Worm (Caenorhabditis elegans): ENCODE data around the gene gcy-20.

Gene gcy-20

DNA sequence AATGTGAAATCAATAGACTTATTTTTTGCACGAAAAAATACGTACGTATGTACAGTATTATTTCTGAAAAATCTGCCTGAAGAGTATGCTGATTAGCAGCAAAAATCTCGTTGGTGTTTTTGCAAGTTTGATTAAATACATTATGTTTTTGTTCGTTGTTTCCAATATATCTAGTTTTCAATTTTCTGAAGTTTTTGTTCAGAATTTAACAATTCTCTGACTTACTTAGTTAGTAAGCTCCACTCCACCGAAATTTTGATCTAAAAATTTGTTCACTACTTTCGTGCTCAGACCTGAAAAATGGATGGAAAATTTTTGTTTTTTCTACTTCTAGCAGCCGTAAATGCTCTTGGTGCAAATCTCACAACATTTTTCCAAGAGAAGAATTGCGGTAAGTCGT lies 48.7 kb downstream of the gcy-20 start, which contains the start of gene irld-26:
TSS of gene irld-26 (plus strand) at position 301 of the 400 bp plus-strand sequence.
- TF ChIP-seq ceh-36 (tag; optimal IDR thresholded peaks at IDR 0.05): no peak
- TF ChIP-seq ceh-13 (GFP tag; optimal IDR thresholded peaks at IDR 0.05): no peak
- no peak for TF ChIP-seq hmg-4 (GFP tag; optimal IDR thresholded peaks at IDR 0.05)
- no peak for TF ChIP-seq hmbx-1 (tag; optimal IDR thresholded peaks at IDR 0.05)
- no peak for TF ChIP-seq tbx-37 (GFP tag; conservative IDR thresholded peaks at IDR 0.05)
- TF ChIP-seq scrt-1 (GFP tag; IDR thresholded peaks at IDR 0.05): no peak
- no peak for TF ChIP-seq flt-1 (GFP tag; IDR thresholded peaks at IDR 0.05)
- no peak for TF ChIP-seq sea-1 (GFP tag; conservative IDR thresholded peaks at IDR 0.05)

DNA sequence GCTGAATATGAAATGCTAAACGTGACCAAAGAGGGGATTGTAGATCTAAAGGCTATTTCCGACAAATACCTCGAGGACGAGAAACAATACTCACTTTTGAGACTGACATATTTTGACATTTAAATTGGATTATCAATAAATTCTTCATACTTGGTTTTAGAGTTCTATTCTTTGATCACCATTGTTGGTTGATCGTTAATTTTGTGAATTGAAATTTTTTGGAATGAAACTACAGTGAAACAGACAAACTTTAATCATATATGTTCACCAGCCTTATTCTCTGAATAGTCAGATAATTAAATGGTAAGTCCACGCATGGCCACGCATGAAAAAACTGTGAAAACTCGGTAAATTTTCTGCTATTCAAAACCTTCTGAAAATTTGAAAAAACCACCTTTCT lies 51.0 kb downstream of the gcy-20 start, which contains the start of gene F11A5.18:
TSS of gene F11A5.18 (plus strand) at position 301 of the 400 bp plus-strand sequence.
- no peak for TF ChIP-seq tra-4 (tag; optimal IDR thresholded peaks at IDR 0.05)
- TF ChIP-seq tbx-37 (GFP tag; conservative IDR thresholded peaks at IDR 0.05): no peak
- no peak for TF ChIP-seq scrt-1 (GFP tag; IDR thresholded peaks at IDR 0.05)
- TF ChIP-seq sea-1 (GFP tag; conservative IDR thresholded peaks at IDR 0.05): no peak
- no peak for TF ChIP-seq aly-1 (tag; optimal IDR thresholded peaks at IDR 0.05)
- TF ChIP-seq B0310.2 (tag; optimal IDR thresholded peaks at IDR 0.05): no peak
- no peak for TF ChIP-seq F13C5.2 (tag; optimal IDR thresholded peaks at IDR 0.05)
- no peak for TF ChIP-seq ets-7 (tag; optimal IDR thresholded peaks at IDR 0.05)
- TF ChIP-seq hmg-4 (GFP tag; optimal IDR thresholded peaks at IDR 0.05): no peak
- no peak for TF ChIP-seq hmbx-1 (tag; optimal IDR thresholded peaks at IDR 0.05)
- no peak for TF ChIP-seq hnd-1 (tag; optimal IDR thresholded peaks at IDR 0.05)
- TF ChIP-seq ceh-36 (tag; optimal IDR thresholded peaks at IDR 0.05): no peak
- no peak for TF ChIP-seq ama-1 (optimal IDR thresholded peaks at IDR 0.05)
- no peak for TF ChIP-seq tbx-11 (GFP tag; IDR thresholded peaks at IDR 0.05)

DNA sequence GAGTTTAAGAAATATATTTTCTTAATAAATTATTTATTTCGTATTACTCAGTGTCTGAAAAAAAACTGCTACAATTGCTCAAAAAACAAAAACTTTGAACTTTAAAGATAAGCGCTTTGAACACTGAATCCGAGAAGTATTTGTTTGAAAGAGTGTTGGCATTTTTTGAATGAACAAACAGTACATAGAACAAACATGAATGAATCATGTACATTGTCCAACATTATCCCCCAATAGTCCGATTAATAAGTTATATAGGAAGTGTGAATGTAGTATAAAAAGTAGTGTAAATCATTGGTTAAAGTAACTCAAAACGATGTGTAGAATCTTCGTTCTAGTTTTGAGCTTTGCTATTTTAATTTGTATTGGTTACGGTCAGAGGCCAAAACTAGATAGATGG lies 51.9 kb downstream of the gcy-20 start, which contains the start of gene F11A5.17:
TSS of gene F11A5.17 (plus strand) at position 301 of the 400 bp plus-strand sequence.
- TF ChIP-seq pes-1 (GFP tag; IDR thresholded peaks at IDR 0.05) (no peak), aly-1 (tag; optimal IDR thresholded peaks at IDR 0.05) (no peak), tbx-37 (GFP tag; conservative IDR thresholded peaks at IDR 0.05) (no peak), B0310.2 (tag; optimal IDR thresholded peaks at IDR 0.05) (no peak), ama-1 (optimal IDR thresholded peaks at IDR 0.05) (no peak), scrt-1 (GFP tag; IDR thresholded peaks at IDR 0.05) (no peak), hnd-1 (tag; optimal IDR thresholded peaks at IDR 0.05) (no peak), hmbx-1 (tag; optimal IDR thresholded peaks at IDR 0.05) (no peak), sea-1 (GFP tag; conservative IDR thresholded peaks at IDR 0.05) (no peak), tra-4 (tag; optimal IDR thresholded peaks at IDR 0.05) (no peak)

Data from whole organism, early embryonic.